Fruit fly (Drosophila melanogaster) whole organism, adult: ENCODE data around the gene Or33c.

Source experiments
- CG11617 ChIP-seq: fragments of 200-800 bp; sonication (Bioruptor generic); optimal IDR thresholded peaks from 2 replicates; lab custom pipeline; 2017; ENCODE audit warnings: mild to moderate bottlenecking, missing biosample characterization, missing genetic modification reagents, missing genetic modification characterization
- CG14711 ChIP-seq: fragments of 200-800 bp; sonication (Bioruptor generic); optimal IDR thresholded peaks from 2 replicates; lab custom pipeline; 2018; ENCODE audit warnings: missing biosample characterization, mild to moderate bottlenecking, missing genetic modification characterization, moderate library complexity
- CG1620 ChIP-seq: fragments of 200-800 bp; sonication (Bioruptor generic); optimal IDR thresholded peaks from 2 replicates; lab custom pipeline; 2016; ENCODE audit warnings: missing biosample characterization, missing genetic modification characterization
- CG5204 ChIP-seq: fragments of 200-800 bp; sonication (Bioruptor generic); optimal IDR thresholded peaks from 2 replicates; lab custom pipeline; 2016; ENCODE audit warnings: missing biosample characterization, missing genetic modification characterization
- Crg-1 ChIP-seq: fragments of 200-800 bp; sonication (Bioruptor generic); optimal IDR thresholded peaks from 2 replicates; lab custom pipeline; 2016; ENCODE audit warnings: missing biosample characterization, missing genetic modification characterization
- Hr96 ChIP-seq: fragments of 200-800 bp; sonication (Bioruptor generic); optimal IDR thresholded peaks from 2 replicates; lab custom pipeline; 2016; ENCODE audit warnings: missing biosample characterization, missing genetic modification characterization
- Mnt ChIP-seq: fragments of 200-800 bp; sonication (Bioruptor generic); optimal IDR thresholded peaks from 2 replicates; lab custom pipeline; 2016; ENCODE audit warnings: missing biosample characterization, mild to moderate bottlenecking, missing genetic modification characterization
- cic ChIP-seq: fragments of 200-800 bp; sonication (Bioruptor generic); optimal IDR thresholded peaks from 2 replicates; lab custom pipeline; 2017; ENCODE audit warnings: missing biosample characterization, mild to moderate bottlenecking, missing genetic modification characterization, moderate library complexity
- kay ChIP-seq: fragments of 200-800 bp; sonication (Bioruptor generic); peaks from one replicate; lab custom pipeline; 2016; ENCODE audit warnings: missing biosample characterization, missing genetic modification characterization, borderline replicate concordance
- pad ChIP-seq: fragments of 200-800 bp; sonication (Bioruptor generic); optimal IDR thresholded peaks from 3 replicates; lab custom pipeline; 2017; ENCODE audit warnings: missing biosample characterization, missing genetic modification characterization, mild to moderate bottlenecking, moderate library complexity, missing genetic modification reagents
- tj ChIP-seq: fragments of 200-800 bp; sonication (Bioruptor generic); optimal IDR thresholded peaks from 3 replicates; lab custom pipeline; 2017; ENCODE audit warnings: missing biosample characterization, mild to moderate bottlenecking, missing genetic modification characterization, moderate library complexity
- toe ChIP-seq: fragments of 200-800 bp; sonication (Bioruptor generic); optimal IDR thresholded peaks from 2 replicates; lab custom pipeline; 2016; ENCODE audit warnings: missing biosample characterization, missing genetic modification characterization

DNA sequence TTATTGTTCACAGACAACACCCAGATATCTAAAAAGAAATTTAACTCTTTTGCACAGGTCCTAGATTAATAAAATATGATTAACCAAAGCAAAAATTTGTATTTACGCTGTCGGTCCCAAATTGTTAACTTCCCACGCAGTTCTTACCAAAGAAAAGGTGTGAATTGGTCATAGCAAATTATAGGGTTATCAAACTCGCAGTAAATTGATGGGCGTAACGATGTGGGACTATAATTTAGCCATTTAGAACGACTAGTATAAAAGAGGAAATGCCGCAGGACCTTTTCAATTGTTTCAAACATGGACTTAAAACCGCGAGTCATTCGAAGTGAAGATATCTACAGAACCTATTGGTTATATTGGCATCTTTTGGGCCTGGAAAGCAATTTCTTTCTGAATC lies 1.9 kb upstream of the Or33c start, which contains the start of gene Or33b:
- no peak for TF ChIP-seq kay (GFP tag; lab: Kevin White, UChicago)
- no peak for TF ChIP-seq CG14711 (tag; lab: Kevin White, UChicago)
- TF ChIP-seq CG1620 (GFP tag; lab: Kevin White, UChicago) = no peak
- no peak for TF ChIP-seq toe (GFP tag; lab: Kevin White, UChicago)
- TF ChIP-seq CG11617 = no peak
- TF ChIP-seq tj = no peak
- TF ChIP-seq cic (GFP tag; lab: Kevin White, UChicago) = no peak
- no peak for TF ChIP-seq Crg-1
- TF ChIP-seq CG5204 = no peak
- TF ChIP-seq Hr96 = no peak
- no peak for TF ChIP-seq pad
- no peak for TF ChIP-seq Mnt
